Fruit fly (Drosophila melanogaster) whole organism, adult: ENCODE data around the gene Tom.

Source experiments
- CG14711 ChIP-seq: fragments of 200-800 bp; sonication (Bioruptor generic); optimal IDR thresholded peaks from 2 replicates; lab custom pipeline; 2018; ENCODE audit warnings: missing biosample characterization, mild to moderate bottlenecking, missing genetic modification characterization, moderate library complexity
- CG7101 ChIP-seq: fragments of 200-800 bp; sonication (Bioruptor generic); optimal IDR thresholded peaks from 2 replicates; lab custom pipeline; 2018; ENCODE audit warnings: missing biosample characterization, mild to moderate bottlenecking, missing genetic modification characterization, moderate library complexity
- Clk ChIP-seq: fragments of 200-800 bp; sonication (Bioruptor generic); optimal IDR thresholded peaks from 2 replicates; lab custom pipeline; 2017; ENCODE audit warnings: missing biosample characterization, missing genetic modification characterization
- Crg-1 ChIP-seq: fragments of 200-800 bp; sonication (Bioruptor generic); optimal IDR thresholded peaks from 2 replicates; lab custom pipeline; 2016; ENCODE audit warnings: missing biosample characterization, missing genetic modification characterization
- pad ChIP-seq: fragments of 200-800 bp; sonication (Bioruptor generic); optimal IDR thresholded peaks from 3 replicates; lab custom pipeline; 2017; ENCODE audit warnings: missing biosample characterization, missing genetic modification characterization, mild to moderate bottlenecking, moderate library complexity, missing genetic modification reagents

- TF ChIP-seq Crg-1 (GFP tag; lab: Kevin White, UChicago) (no peak), CG14711 (no peak), Clk (no peak), CG7101 (no peak), pad (GFP tag; lab: Kevin White, UChicago) (no peak)
Measured at dm6 chr3L:14980038-14980437, 10.9 kb downstream of the Tom start.
